Worm (Caenorhabditis elegans): ENCODE data around the gene E03H12.7.

ce11 chrIV:5028978-5029377 is 40.5 kb upstream of the E03H12.7 start, which contains the start of the genes best-6 and C09B9.2:
- TF ChIP-seq lsy-2 (tag; optimal IDR thresholded peaks at IDR 0.05) (no peak), zag-1 (tag; optimal IDR thresholded peaks at IDR 0.05) (no peak), C34F6.9 (tag; optimal IDR thresholded peaks at IDR 0.05) (no peak), fos-1 (tag; optimal IDR thresholded peaks at IDR 0.05) (no peak), unc-62 (GFP tag; optimal IDR thresholded peaks at IDR 0.05) (no peak), nhr-10 (tag; optimal IDR thresholded peaks at IDR 0.05) (no peak), ama-1 (optimal IDR thresholded peaks at IDR 0.05) (no peak)
